Fruit fly (Drosophila melanogaster): ENCODE results near the gene GAPcenA.

GAPcenA gene

DNA sequence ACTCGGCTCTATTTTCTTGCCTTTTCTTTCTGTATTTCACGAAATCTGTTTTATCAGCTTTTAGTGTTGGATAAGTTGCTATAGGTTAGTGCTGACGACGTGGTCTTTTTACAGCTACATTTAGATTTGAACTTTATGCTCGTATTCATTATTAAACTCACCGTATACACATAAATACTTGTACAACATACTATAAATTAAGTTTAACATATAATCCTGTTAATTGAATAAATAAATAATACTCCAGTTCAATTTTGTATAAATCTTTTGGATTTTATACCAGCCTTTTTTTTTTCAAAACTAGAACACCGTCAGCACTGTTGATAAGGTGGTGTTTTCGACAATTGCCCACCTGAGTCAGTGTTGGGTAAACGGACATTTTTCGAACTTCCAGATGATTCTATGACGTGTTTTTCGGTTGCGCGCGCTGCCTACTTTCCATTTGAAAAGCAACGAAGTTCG is 37.4 kb upstream of the GAPcenA start, which contains the start of gene BI-1:
Gene BI-1 (minus strand): TSS at position 51 of the 462 bp plus-strand sequence.
- TF ChIP-seq Hnf4 (GFP tag; optimal IDR thresholded peaks at IDR 0.05) (peak; percentile 68), Hr83 (GFP tag; optimal IDR thresholded peaks at IDR 0.05; ENCODE audit: poor library complexity, severe bottlenecking) (no peak), foxo (GFP tag; optimal IDR thresholded peaks at IDR 0.05) (peak in 1 of 2 experiments; percentile 83), HLH106 (tag; optimal IDR thresholded peaks at IDR 0.05) (peak; percentile 79), woc (GFP tag; optimal IDR thresholded peaks at IDR 0.05) (peak; percentile 86), sv (GFP tag; optimal IDR thresholded peaks at IDR 0.05) (peak; percentile 29), dl (GFP tag; optimal IDR thresholded peaks at IDR 0.05; ENCODE audit: insufficient read depth in 1 of 2, partially characterized antibody in 2 of 2) (no peak), h (GFP tag; optimal IDR thresholded peaks at IDR 0.05) (peak; percentile 80), OdsH (GFP tag; optimal IDR thresholded peaks at IDR 0.05) (peak; percentile 44), dmrt93B (GFP tag; optimal IDR thresholded peaks at IDR 0.05) (no peak), Sp1 (GFP tag; optimal IDR thresholded peaks at IDR 0.05) (peak; percentile 79), dsf (GFP tag; optimal IDR thresholded peaks at IDR 0.05; ENCODE audit: borderline replicate concordance) (peak; percentile 21), Jra (GFP tag; optimal IDR thresholded peaks at IDR 0.05) (peak; percentile 63), br (GFP tag; optimal IDR thresholded peaks at IDR 0.05) (peak; percentile 69), psq (GFP tag; optimal IDR thresholded peaks at IDR 0.05) (peak; percentile 75), Vsx2 (GFP tag; optimal IDR thresholded peaks at IDR 0.05; ENCODE audit: partially characterized antibody) (no peak), sage (GFP tag; optimal IDR thresholded peaks at IDR 0.05) (peak; percentile 7), rgr (GFP tag; optimal IDR thresholded peaks at IDR 0.05) (peak; percentile 78), tai (GFP tag; optimal IDR thresholded peaks at IDR 0.05) (no peak), Rel (GFP tag; optimal IDR thresholded peaks at IDR 0.05) (no peak), Rel (tag; optimal IDR thresholded peaks at IDR 0.05) (peak; percentile 56), CG9705 (GFP tag; optimal IDR thresholded peaks at IDR 0.05) (peak; percentile 69), ey (GFP tag; optimal IDR thresholded peaks at IDR 0.05) (peak; percentile 25), brk (GFP tag; optimal IDR thresholded peaks at IDR 0.05) (peak; percentile 64), Myc (optimal IDR thresholded peaks at IDR 0.05) (peak; percentile 99), fru (GFP tag; optimal IDR thresholded peaks at IDR 0.05) (peak; percentile 84), jim (GFP tag; optimal IDR thresholded peaks at IDR 0.05) (no peak)

DNA sequence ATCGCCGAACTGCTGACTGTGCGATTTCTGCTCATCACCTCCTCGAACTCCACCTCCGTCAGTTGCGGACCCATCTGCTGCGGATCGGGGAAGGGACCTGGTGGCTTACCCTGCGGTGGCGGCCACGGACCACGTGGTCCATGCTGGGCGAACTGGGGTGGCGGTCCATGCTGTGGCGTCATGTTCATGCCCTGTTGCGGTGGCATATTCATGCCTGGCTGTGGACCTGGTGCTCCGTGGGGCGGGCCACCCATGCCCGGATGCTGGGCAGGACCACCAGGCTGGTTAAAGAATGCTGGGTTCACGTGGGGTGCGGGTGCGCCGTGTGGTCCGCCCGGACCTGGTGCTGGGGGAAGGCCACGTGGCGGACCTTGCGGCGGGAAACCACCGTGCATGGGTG is 34.1 kb upstream of the GAPcenA start:
- TF ChIP-seq br (GFP tag; optimal IDR thresholded peaks at IDR 0.05) (no peak), OdsH (GFP tag; optimal IDR thresholded peaks at IDR 0.05) (no peak), pan (optimal IDR thresholded peaks at IDR 0.05) (no peak), ey (GFP tag; optimal IDR thresholded peaks at IDR 0.05) (no peak), sv (GFP tag; optimal IDR thresholded peaks at IDR 0.05) (no peak), GATAd (GFP tag; optimal IDR thresholded peaks at IDR 0.05) (no peak), sage (GFP tag; optimal IDR thresholded peaks at IDR 0.05) (no peak), Abd-B (GFP tag; optimal IDR thresholded peaks at IDR 0.05) (no peak)

DNA sequence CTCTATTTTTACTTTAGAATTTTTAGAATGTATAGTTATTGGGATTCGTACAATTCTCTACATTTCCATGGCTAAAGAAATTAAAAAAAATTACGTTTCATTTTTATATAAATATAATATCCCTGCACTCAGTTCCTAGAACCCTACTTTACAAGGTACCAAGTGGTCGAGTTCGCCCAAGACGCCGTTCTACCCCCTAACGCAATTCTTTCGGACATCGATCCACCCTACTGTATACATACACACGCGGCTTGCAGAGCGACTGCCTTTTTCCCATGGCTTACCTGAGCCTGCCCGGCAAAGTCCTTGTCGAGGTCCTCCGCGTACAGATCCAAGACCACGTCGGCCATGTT is 31.6 kb upstream of the GAPcenA start:
- no peak for TF ChIP-seq Hr78 (GFP tag; optimal IDR thresholded peaks at IDR 0.05)
- TF ChIP-seq h (GFP tag; optimal IDR thresholded peaks at IDR 0.05), result no peak
- peak in 1 of 2 experiments; percentile 0 for TF ChIP-seq foxo (GFP tag; optimal IDR thresholded peaks at IDR 0.05)
- peak; percentile 1 for TF ChIP-seq ey (GFP tag; optimal IDR thresholded peaks at IDR 0.05)
- peak; percentile 14 for TF ChIP-seq psq (GFP tag; optimal IDR thresholded peaks at IDR 0.05)
- peak; percentile 24 for TF ChIP-seq rgr (GFP tag; optimal IDR thresholded peaks at IDR 0.05)
- no peak for TF ChIP-seq brk (GFP tag; optimal IDR thresholded peaks at IDR 0.05)
- no peak for TF ChIP-seq dmrt93B (GFP tag; optimal IDR thresholded peaks at IDR 0.05)
- no peak for TF ChIP-seq Rel (GFP tag; optimal IDR thresholded peaks at IDR 0.05)
- no peak for TF ChIP-seq Rel (tag; optimal IDR thresholded peaks at IDR 0.05)
- no peak for TF ChIP-seq Vsx2 (GFP tag; optimal IDR thresholded peaks at IDR 0.05; ENCODE audit: partially characterized antibody)
- TF ChIP-seq CG32264 (GFP tag; optimal IDR thresholded peaks at IDR 0.05), result no peak
- TF ChIP-seq OdsH (GFP tag; optimal IDR thresholded peaks at IDR 0.05), result peak; percentile 0
- peak; percentile 14 for TF ChIP-seq woc (GFP tag; optimal IDR thresholded peaks at IDR 0.05)
- no peak for TF ChIP-seq Sp1 (GFP tag; optimal IDR thresholded peaks at IDR 0.05)

DNA sequence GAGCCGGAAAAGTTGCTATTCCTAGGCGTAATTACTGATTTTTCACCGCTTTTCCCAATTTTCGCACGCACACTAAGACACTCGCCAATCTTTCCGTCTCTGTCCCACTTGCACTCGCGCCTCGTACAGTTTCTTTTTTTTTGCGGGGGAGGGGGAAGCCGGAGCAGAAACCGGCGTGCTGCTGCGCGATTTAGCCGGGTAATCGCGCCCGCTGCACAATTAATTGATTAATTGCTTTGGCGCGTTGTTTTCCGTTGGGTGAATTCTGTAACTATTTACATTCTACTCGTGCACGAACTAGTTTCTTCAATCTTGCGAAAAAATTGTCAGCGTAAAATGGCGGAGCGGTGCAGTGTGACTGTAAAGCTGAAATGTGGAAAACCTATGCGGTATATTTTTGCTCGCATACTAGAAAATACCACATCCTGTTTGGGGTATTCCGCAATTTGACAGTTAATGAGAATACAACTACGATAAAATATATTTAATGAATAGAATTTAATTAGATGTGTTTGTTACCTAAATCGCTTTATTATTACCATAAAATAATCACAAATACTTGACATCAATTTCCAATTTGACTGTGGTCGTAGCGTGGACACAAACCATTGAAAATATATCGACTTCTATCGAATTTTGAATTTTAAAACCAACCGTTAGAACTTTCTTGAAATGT is 31.1 kb upstream of the GAPcenA start, which contains the start of gene Cpsf6:
Gene Cpsf6 (minus strand): TSS at position 362 of the 676 bp plus-strand sequence.
- peak; percentile 50 for TF ChIP-seq sv (GFP tag; optimal IDR thresholded peaks at IDR 0.05)
- no peak for TF ChIP-seq Mio (GFP tag; optimal IDR thresholded peaks at IDR 0.05)
- no peak for TF ChIP-seq Vsx2 (GFP tag; optimal IDR thresholded peaks at IDR 0.05; ENCODE audit: partially characterized antibody)
- TF ChIP-seq woc (GFP tag; optimal IDR thresholded peaks at IDR 0.05), result no peak
- TF ChIP-seq jim (GFP tag; optimal IDR thresholded peaks at IDR 0.05), result peak; percentile 86
- peak; percentile 28 for TF ChIP-seq Jra (GFP tag; optimal IDR thresholded peaks at IDR 0.05)
- no peak for TF ChIP-seq lola (GFP tag; optimal IDR thresholded peaks at IDR 0.05)
- peak; percentile 62 for TF ChIP-seq HLH106 (tag; optimal IDR thresholded peaks at IDR 0.05)
- no peak for TF ChIP-seq sage (GFP tag; optimal IDR thresholded peaks at IDR 0.05)
- peak; percentile 40 for TF ChIP-seq h (GFP tag; optimal IDR thresholded peaks at IDR 0.05)
- TF ChIP-seq pan (optimal IDR thresholded peaks at IDR 0.05), result no peak
- TF ChIP-seq CG9705 (GFP tag; optimal IDR thresholded peaks at IDR 0.05), result peak; percentile 30
- no peak for TF ChIP-seq fru (GFP tag; optimal IDR thresholded peaks at IDR 0.05)
- peak; percentile 18 for TF ChIP-seq ey (GFP tag; optimal IDR thresholded peaks at IDR 0.05)
- no peak for TF ChIP-seq dl (GFP tag; optimal IDR thresholded peaks at IDR 0.05; ENCODE audit: insufficient read depth in 1 of 2, partially characterized antibody in 2 of 2)
- peak; percentile 68 for TF ChIP-seq brk (GFP tag; optimal IDR thresholded peaks at IDR 0.05)
- no peak for TF ChIP-seq CrebA (GFP tag; optimal IDR thresholded peaks at IDR 0.05; ENCODE audit: borderline replicate concordance)
- no peak for TF ChIP-seq GATAd (GFP tag; optimal IDR thresholded peaks at IDR 0.05)
- TF ChIP-seq dmrt93B (GFP tag; optimal IDR thresholded peaks at IDR 0.05), result no peak
- peak; percentile 14 for TF ChIP-seq N (GFP tag; optimal IDR thresholded peaks at IDR 0.05)
- no peak for TF ChIP-seq Dif (GFP tag; optimal IDR thresholded peaks at IDR 0.05; ENCODE audit: partially characterized antibody)
- TF ChIP-seq Hr78 (GFP tag; optimal IDR thresholded peaks at IDR 0.05), result no peak
- TF ChIP-seq br (GFP tag; optimal IDR thresholded peaks at IDR 0.05), result peak; percentile 21
- TF ChIP-seq foxo (GFP tag; optimal IDR thresholded peaks at IDR 0.05), result peak in 1 of 2 experiments; percentile 24
- peak; percentile 9 for TF ChIP-seq Sp1 (GFP tag; optimal IDR thresholded peaks at IDR 0.05)
- TF ChIP-seq Myc (optimal IDR thresholded peaks at IDR 0.05), result no peak
- TF ChIP-seq Hnf4 (GFP tag; optimal IDR thresholded peaks at IDR 0.05), result peak; percentile 46
- peak; percentile 10 for TF ChIP-seq rgr (GFP tag; optimal IDR thresholded peaks at IDR 0.05)
- no peak for TF ChIP-seq OdsH (GFP tag; optimal IDR thresholded peaks at IDR 0.05)

Data from whole organism, wandering third instar larva.